Worm (Caenorhabditis elegans) whole organism, dauer: ENCODE measurements around the gene F10G2.7.
"Not testable (repeated sequence)": the region's sequence is repeated elsewhere in the genome, so short reads cannot be mapped to it uniquely, and the experiment has no call there.

Source experiments
- unc-62 ChIP-seq: sonication (generic microtip); optimal IDR thresholded peaks from 2 replicates; lab custom pipeline; 2017; ENCODE audit warnings: missing biosample characterization, missing genetic modification reagents, missing genetic modification characterization

The F10G2.7 gene

DNA sequence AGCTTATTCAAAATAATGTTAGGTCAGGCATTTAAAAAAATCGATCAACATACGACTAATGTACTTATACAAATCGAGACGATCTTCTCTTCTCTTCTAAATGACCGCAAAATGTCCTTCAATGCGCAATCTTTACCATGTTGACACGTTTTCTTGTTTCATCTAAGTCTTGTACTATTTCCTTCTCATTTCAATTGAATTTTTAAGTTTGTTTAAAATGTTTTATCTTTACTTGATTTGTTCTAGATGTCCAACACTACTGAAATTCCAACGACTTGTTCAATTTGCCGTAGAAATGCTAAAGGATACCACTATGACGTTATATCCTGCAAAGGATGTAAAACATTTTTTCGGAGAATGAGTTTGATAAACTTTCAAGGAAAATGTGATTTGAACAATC is 4.8 kb upstream of the F10G2.7 start, which contains the start of the genes nhr-263 and nhr-148:
TSS of gene nhr-263 (minus strand) at position 101 of the 400 bp plus-strand sequence.
TSS of gene nhr-148 (plus strand) at position 215 of the 400 bp plus-strand sequence.
- no peak for TF ChIP-seq unc-62 (GFP tag; lab: Kevin White, UChicago)

DNA sequence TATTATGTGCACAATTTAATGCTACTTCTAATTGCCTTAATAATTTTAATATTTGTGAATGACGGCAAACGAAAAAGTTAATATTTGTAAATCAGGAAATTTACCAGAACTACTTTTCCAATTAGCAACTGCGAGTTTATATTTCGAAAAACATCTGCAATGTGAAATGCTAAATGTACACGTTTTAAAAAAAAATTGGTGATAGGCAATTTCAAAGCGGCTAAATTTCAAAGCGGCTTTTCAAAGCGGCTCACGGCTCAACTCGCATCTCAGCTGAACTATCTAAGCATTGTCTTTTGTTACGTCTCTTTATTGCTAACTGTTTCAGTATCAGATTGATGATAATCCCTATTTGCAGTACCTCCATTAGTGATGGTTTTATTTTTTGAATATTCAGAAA is 2.7 kb upstream of the F10G2.7 start, which contains the start of gene srh-187:
TSS of gene srh-187 (minus strand) at position 101 of the 400 bp plus-strand sequence.
- TF ChIP-seq unc-62 (GFP tag; lab: Kevin White, UChicago) = no peak

DNA sequence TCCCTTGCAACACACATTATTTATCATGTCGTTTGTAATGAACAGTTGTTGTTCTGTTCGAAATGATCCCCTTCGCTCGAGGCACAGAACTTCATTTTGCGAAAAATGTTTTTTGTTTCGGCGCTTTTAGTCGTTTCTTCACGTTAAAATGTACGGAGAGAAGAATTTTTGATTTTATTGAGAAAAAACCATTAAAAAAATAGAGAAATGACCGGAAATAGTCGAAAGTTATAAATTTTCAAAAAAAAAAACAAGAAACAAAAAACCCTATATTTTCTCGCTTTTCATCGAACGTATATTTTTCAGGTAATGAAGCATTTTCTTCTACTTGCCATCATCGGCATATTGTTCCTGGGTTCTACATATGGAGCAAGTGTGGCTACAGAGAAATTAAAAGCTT is 4.9 kb downstream of the F10G2.7 start, which contains the start of gene F10G2.1:
TSS of gene F10G2.1 (plus strand) at position 301 of the 400 bp plus-strand sequence.
- no peak for TF ChIP-seq unc-62 (GFP tag; lab: Kevin White, UChicago)

DNA sequence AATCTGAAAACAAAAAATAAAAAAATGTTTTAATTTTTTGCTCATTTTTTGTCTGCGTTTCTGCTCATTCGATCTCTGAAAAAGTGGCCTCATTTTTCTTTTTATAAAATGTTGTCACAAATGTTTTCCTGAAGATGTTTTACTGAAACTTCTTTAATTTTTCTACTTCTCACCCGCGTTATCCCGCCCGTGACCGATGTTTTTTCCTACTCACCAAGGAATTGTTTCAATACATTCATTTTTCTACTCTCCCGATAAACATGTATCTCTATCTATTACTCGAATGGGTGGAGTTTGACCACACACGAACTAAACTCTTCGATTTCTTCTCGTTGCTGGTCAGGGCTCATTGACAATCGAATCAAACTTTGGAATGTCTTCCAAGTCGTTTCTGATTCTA is 6.2 kb downstream of the F10G2.7 start, which contains the start of gene F10G2.2:
TSS of gene F10G2.2 (plus strand) at position 301 of the 400 bp plus-strand sequence.
- no peak for TF ChIP-seq unc-62 (GFP tag; lab: Kevin White, UChicago)

DNA sequence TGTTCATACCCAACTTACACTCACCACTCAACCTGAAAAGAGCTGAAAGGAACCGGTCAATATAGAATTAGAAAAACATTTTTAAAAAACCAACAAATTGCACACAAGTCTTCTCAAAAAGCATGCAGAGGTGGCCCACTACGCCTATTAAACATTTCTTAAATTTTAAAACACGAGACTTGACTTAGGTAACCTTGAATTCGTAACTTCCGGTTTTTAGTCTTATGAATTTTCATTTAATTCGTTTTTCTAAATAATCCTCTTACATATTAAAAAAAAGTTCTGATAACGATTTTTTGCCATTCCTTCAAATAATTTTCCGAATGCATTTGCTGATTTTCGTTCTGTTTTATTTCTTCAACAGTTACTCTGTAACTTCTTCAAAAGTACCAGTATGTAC is 9.0 kb downstream of the F10G2.7 start, which contains the start of gene clec-7:
TSS of gene clec-7 (plus strand) at position 301 of the 400 bp plus-strand sequence.
- no peak for TF ChIP-seq unc-62 (GFP tag; lab: Kevin White, UChicago)

DNA sequence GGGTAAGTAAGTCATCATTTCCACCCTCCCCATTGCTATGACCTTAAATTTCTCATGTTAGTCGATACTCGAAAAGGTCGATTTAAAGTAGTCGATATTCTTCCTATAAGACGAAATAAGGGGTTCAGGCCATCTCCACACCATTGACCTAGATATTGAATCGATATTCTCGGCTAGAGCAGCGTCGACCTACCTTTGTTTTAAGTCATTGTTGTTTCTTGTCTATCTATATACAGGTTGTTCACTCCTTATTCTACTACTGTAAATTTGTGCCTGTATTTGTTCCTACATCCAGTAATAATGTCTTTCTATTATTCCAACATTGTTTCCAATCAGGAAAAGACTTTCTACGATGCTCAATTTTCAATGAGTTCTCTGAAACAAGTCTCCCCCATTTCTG is 10.2 kb downstream of the F10G2.7 start, which contains the start of gene F10G2.4:
TSS of gene F10G2.4 (plus strand) at position 301 of the 400 bp plus-strand sequence.
- TF ChIP-seq unc-62 (GFP tag; lab: Kevin White, UChicago) = no peak

DNA sequence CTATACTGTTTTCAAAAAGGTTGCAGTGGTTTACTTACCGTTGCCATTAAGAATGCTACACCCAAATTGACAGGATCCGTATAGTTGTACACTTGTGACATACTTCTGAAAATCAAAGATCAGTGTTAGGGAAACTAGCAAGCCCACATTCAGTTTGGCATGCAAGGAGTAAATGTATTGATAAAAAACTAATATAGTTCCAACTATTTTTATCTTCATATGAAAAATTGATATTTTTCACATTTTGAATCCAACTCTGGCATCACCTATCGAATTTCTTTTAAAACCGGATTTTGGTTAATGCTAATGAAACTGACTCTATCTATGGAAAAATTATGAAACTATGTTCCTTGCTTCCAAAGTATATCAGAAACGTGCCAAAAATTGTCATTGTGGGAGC is 11.8 kb downstream of the F10G2.7 start, which contains the start of gene srx-92:
TSS of gene srx-92 (minus strand) at position 101 of the 400 bp plus-strand sequence.
- no peak for TF ChIP-seq unc-62 (GFP tag; lab: Kevin White, UChicago)

DNA sequence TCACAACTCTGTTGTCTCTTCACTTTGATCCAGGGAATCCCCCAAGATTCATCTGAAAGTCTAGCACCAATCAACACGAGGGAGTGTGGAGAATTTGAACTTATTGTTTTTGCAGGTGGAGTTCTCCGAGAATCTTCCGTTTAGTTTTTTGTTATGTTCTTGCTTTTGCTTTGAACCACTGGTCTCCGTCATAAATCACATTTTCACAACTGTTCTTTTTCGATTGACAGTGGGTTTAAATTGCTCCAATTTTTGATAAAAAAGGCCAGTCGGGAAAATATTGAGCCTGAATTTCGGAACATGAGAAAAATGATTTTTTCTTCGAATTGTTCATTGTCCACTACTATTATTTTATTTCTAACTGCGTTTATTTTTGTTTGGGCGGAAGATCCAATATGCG is 15.2 kb downstream of the F10G2.7 start, which contains the start of gene F10G2.10:
TSS of gene F10G2.10 (plus strand) at position 301 of the 400 bp plus-strand sequence.
- TF ChIP-seq unc-62 (GFP tag; lab: Kevin White, UChicago) = no peak

DNA sequence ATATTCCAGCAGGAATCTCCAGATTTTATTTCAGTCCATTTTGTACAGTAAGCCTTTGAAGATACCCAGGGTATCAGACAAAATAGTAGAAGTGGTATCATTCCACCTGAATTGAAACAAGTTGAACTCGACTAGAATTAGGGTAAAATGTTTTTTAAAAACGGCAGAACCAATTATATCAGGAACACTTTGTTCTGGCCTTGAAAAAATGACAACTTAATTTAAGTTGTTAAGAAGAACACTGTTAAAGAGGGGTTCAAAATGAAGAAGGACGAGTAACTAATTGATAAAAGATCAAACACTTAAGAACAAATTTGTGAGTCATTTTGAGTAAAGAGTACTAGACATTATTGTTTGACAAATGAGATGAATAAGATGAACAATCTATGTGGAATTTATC is 16.2 kb downstream of the F10G2.7 start, which contains the start of gene lmd-4:
TSS of gene lmd-4 (minus strand) at position 101 of the 400 bp plus-strand sequence.
- TF ChIP-seq unc-62 (GFP tag; lab: Kevin White, UChicago) = no peak

DNA sequence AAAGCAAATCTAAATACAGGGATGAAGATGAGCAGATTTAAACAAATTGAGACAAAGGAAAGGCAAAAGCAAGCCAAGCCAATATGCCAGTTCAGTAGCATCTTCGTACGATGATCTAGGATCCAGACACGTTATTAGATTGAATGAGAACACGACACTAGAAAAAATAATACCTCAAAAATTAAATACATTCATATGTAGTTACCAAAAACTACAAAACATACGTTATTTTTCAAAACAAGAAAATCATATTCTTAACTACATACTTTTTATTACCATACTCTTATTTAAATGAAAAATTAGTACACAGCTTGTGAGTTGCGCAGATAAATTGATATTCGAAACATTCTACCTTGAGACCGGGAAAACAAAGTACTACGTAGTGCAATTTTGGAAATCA is 23.9 kb downstream of the F10G2.7 start, which contains the start of gene srx-6:
TSS of gene srx-6 (minus strand) at position 101 of the 400 bp plus-strand sequence.
- no peak for TF ChIP-seq unc-62 (GFP tag; lab: Kevin White, UChicago)

DNA sequence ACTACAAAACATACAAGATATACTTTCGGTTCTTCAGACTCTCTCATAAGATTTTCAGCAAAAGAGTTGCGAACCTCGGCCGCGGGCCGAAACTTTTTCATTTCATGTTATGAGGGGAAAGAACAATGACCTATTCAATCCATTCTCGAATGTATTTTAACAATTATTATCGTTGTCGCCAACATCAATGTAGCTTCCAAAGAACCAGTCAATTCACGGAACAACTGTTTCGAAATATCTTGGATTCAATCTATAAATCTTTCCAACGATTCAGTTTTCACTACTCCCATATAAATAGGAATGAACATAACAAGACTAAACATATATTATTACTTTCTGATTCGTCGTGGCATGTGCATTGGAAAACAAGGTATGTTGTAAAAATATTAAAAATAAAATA is 30.0 kb downstream of the F10G2.7 start, which contains the start of gene F07G11.1:
TSS of gene F07G11.1 (plus strand) at position 301 of the 400 bp plus-strand sequence.
- TF ChIP-seq unc-62 (GFP tag; lab: Kevin White, UChicago) = no peak

DNA sequence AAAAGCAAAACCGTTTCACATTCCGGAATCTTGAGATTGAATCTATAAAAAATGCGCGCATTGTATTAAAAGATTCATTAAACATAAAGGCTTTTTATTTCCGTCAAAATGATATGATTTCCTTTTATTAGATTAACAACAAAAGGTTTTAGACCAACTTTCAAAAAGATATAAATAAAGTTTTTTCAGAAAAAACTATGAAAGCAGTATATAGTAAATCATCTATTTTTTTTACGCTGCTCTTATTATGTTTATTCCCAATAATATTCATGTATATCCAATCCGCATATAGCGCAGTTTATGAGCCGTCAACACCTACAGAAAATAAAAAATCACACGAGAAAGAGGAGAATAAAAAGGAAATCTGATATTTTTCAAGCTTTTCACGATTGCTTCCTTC is 32.6 kb downstream of the F10G2.7 start, which contains the start of gene F07G11.2:
TSS of gene F07G11.2 (plus strand) at position 301 of the 400 bp plus-strand sequence.
- TF ChIP-seq unc-62 (GFP tag; lab: Kevin White, UChicago) = not testable (repeated sequence)

DNA sequence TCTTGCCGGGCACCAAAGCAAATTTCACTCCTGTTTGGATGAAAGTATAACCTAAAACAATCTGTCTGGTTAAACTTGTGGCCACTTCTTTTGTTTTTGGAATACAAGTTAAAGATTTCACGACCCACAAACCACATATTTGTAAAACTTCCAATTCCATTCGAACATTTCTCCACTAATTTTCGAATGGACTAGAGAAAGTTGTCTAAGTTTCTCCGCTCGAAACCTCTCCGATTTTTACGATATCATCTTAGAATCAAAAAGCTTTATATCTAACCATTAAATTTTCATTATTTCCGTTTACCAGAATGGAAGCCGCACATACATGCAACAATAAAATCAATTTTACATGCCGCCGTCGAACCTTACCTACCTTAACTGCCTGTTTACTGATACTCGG is 38.7 kb downstream of the F10G2.7 start, which contains the start of gene F07G11.3:
TSS of gene F07G11.3 (plus strand) at position 301 of the 400 bp plus-strand sequence.
- TF ChIP-seq unc-62 (GFP tag; lab: Kevin White, UChicago) = no peak

DNA sequence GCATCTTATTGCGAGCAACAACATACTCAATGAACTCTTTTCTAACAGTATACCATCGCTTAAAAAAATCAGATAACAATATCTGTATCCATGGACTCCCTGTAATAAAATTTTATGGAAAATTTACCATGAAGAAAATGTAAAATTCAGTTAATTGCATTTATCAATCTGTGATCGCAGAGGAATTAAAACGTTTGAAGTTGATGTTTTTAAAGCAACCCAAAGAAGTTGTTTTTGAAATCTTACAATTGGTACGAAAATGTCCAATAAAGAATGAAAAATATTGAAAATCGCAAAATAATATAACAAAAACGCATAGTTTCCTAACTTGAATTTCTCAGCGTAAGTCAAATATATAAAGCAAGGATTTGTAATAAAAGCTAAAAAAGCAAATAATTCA is 39.9 kb downstream of the F10G2.7 start, which contains the start of gene srj-32:
TSS of gene srj-32 (minus strand) at position 101 of the 400 bp plus-strand sequence.
- no peak for TF ChIP-seq unc-62 (GFP tag; lab: Kevin White, UChicago)

DNA sequence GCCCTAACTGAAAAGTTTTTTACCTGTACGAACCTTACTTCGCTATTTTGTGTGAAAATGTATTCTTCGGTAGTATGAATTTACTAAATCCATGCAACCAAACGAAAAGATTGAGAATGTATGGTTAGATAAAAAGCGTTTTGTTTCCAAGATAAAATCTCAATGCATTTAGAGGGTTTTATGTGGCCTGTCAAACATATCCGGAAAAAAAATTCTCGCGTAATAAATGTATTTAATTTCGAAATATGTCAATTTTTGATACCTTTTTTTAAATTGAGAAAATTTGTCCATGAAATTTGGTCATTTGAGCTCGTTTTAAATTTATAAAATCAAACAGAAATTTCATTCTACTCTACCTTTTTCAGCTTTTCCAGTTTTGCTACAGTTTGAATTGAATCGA is 41.8 kb downstream of the F10G2.7 start, which contains the start of gene F07G11.4:
TSS of gene F07G11.4 (minus strand) at position 101 of the 400 bp plus-strand sequence.
- no peak for TF ChIP-seq unc-62 (GFP tag; lab: Kevin White, UChicago)

DNA sequence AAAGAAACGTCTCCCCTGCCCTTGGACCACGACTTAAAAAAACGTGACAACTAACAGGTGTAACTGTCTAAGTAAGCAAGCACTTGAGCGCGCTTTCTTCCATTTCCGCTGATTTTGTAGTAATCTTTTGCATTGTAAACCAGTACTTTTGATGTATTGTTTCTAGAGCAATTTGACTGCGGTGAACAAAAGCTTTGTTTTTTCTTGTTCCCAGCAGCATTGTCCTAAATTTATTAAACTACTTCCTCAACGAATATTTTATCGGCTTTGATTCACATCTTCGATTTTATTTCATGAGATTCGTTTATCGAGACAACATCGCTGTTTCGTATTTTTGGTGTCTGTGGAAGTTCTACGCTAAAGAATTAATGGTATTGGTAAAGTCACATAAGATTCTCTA is 48.4 kb downstream of the F10G2.7 start, which contains the start of gene C13A2.1:
TSS of gene C13A2.1 (plus strand) at position 301 of the 400 bp plus-strand sequence.
- TF ChIP-seq unc-62 (GFP tag; lab: Kevin White, UChicago) = no peak
